Worm (Caenorhabditis elegans): ENCODE results near the gene B0403.5.

B0403.5 gene

ce11 chrX:7085067-7085466, 27.5 kb downstream of the B0403.5 start, which contains the start of gene Y1B5A.1:
Y1B5A.1 (plus strand) TSS chrX:7085367.
- TF ChIP-seq lsy-2 (tag; optimal IDR thresholded peaks at IDR 0.05) (no peak), zfp-2 (tag; optimal IDR thresholded peaks at IDR 0.05) (no peak), ztf-7 (tag; optimal IDR thresholded peaks at IDR 0.05) (no peak), hmg-1.1 (GFP tag; IDR thresholded peaks at IDR 0.05) (no peak), mep-1 (tag; optimal IDR thresholded peaks at IDR 0.05) (no peak), ZK546.5 (tag; optimal IDR thresholded peaks at IDR 0.05) (no peak), lin-1 (GFP tag; IDR thresholded peaks at IDR 0.05) (no peak), arid-1 (GFP tag; conservative IDR thresholded peaks at IDR 0.05) (no peak), zag-1 (tag; optimal IDR thresholded peaks at IDR 0.05) (no peak), ama-1 (optimal IDR thresholded peaks at IDR 0.05) (no peak), madf-9 (GFP tag; conservative IDR thresholded peaks at IDR 0.05) (no peak), pqm-1 (tag; optimal IDR thresholded peaks at IDR 0.05) (no peak), tag-97 (GFP tag; IDR thresholded peaks at IDR 0.05) (no peak), daf-12 (tag; optimal IDR thresholded peaks at IDR 0.05) (no peak), nhr-237 (tag; optimal IDR thresholded peaks at IDR 0.05) (no peak), daf-16 (GFP tag; optimal IDR thresholded peaks at IDR 0.05) (no peak), daf-16 (tag; optimal IDR thresholded peaks at IDR 0.05) (no peak), mxl-3 (GFP tag; optimal IDR thresholded peaks at IDR 0.05) (no peak)

ce11 chrX:7085912-7086311, 28.4 kb downstream of the B0403.5 start, which contains the start of gene C36B7.4:
C36B7.4 (minus strand) TSS chrX:7086012.
- TF ChIP-seq unc-62 (GFP tag; optimal IDR thresholded peaks at IDR 0.05 in 1 of 2) (peak in 1 of 2 experiments; percentile 58), unc-62 (tag; optimal IDR thresholded peaks at IDR 0.05) (no peak), lim-7 (GFP tag; IDR thresholded peaks at IDR 0.05) (no peak)

- TF ChIP-seq lin-38 (GFP tag; IDR thresholded peaks at IDR 0.05) (no peak), aha-1 (tag) (peak; percentile 64), F26F4.8 (GFP tag; conservative IDR thresholded peaks at IDR 0.05) (no peak), hmg-1.1 (GFP tag; IDR thresholded peaks at IDR 0.05) (no peak), lin-39 (tag; optimal IDR thresholded peaks at IDR 0.05) (no peak)
Measured at ce11 chrX:7096349-7096748, 38.8 kb downstream of the B0403.5 start, which contains the start of gene C36B7.5. C36B7.5 (minus strand) TSS chrX:7096449.

- TF ChIP-seq aha-1 (tag) (peak; percentile 66), ZK337.2 (GFP tag; IDR thresholded peaks at IDR 0.05) (no peak), unc-62 (GFP tag; optimal IDR thresholded peaks at IDR 0.05 in 1 of 2) (peak in 1 of 2 experiments; percentile 55), unc-62 (tag; optimal IDR thresholded peaks at IDR 0.05) (no peak)
Measured at ce11 chrX:7099049-7099448, 41.5 kb downstream of the B0403.5 start.

- no peak for TF ChIP-seq madf-5 (GFP tag; IDR thresholded peaks at IDR 0.05)
- TF ChIP-seq pqm-1 (tag; optimal IDR thresholded peaks at IDR 0.05), result peak; percentile 17
- TF ChIP-seq snpc-1.2 (GFP tag; IDR thresholded peaks at IDR 0.05), result no peak
- TF ChIP-seq nhr-28 (tag; optimal IDR thresholded peaks at IDR 0.05), result peak; percentile 55
- TF ChIP-seq T20F7.1 (GFP tag; optimal IDR thresholded peaks at IDR 0.05), result no peak
- TF ChIP-seq nhr-41 (GFP tag; IDR thresholded peaks at IDR 0.05), result no peak
- no peak for TF ChIP-seq jun-1 (tag; optimal IDR thresholded peaks at IDR 0.05)
- peak; percentile 43 for TF ChIP-seq hlh-30 (tag; optimal IDR thresholded peaks at IDR 0.05; ENCODE audit: insufficient read depth)
- no peak for TF ChIP-seq ztf-11 (tag; optimal IDR thresholded peaks at IDR 0.05)
- no peak for TF ChIP-seq duxl-1 (tag; optimal IDR thresholded peaks at IDR 0.05; ENCODE audit: poor library complexity)
- TF ChIP-seq lim-7 (GFP tag; IDR thresholded peaks at IDR 0.05), result no peak
- no peak for TF ChIP-seq fos-1 (tag; optimal IDR thresholded peaks at IDR 0.05)
- TF ChIP-seq nhr-111 (GFP tag; optimal IDR thresholded peaks at IDR 0.05), result no peak
- TF ChIP-seq lin-38 (GFP tag; IDR thresholded peaks at IDR 0.05), result no peak
- TF ChIP-seq mdl-1 (tag; optimal IDR thresholded peaks at IDR 0.05), result no peak
- TF ChIP-seq spr-3 (GFP tag; optimal IDR thresholded peaks at IDR 0.05), result no peak
- no peak for TF ChIP-seq lsy-2 (tag; optimal IDR thresholded peaks at IDR 0.05)
- TF ChIP-seq ama-1 (optimal IDR thresholded peaks at IDR 0.05), result no peak
- TF ChIP-seq lin-15B (tag; optimal IDR thresholded peaks at IDR 0.05), result no peak
- TF ChIP-seq mxl-3 (GFP tag; optimal IDR thresholded peaks at IDR 0.05), result no peak
- no peak for TF ChIP-seq unc-62 (GFP tag; optimal IDR thresholded peaks at IDR 0.05 in 1 of 2)
- TF ChIP-seq unc-62 (tag; optimal IDR thresholded peaks at IDR 0.05), result no peak
- TF ChIP-seq dmd-9 (GFP tag; IDR thresholded peaks at IDR 0.05), result no peak
- no peak for TF ChIP-seq zfp-3 (GFP tag; conservative IDR thresholded peaks at IDR 0.05)
- no peak for TF ChIP-seq ctbp-1 (GFP tag; IDR thresholded peaks at IDR 0.05)
- TF ChIP-seq nhr-77 (tag; optimal IDR thresholded peaks at IDR 0.05), result no peak
- no peak for TF ChIP-seq ceh-28 (tag; optimal IDR thresholded peaks at IDR 0.05)
Measured at ce11 chrX:7100290-7100689, 42.8 kb downstream of the B0403.5 start, which contains the start of gene C36B7.6. C36B7.6 (minus strand) TSS chrX:7100338.
